Worm (Caenorhabditis elegans) whole organism, L3 larva: Measurements from ENCODE around the gene wrt-5.

Experiments used
- R02D3.7 ChIP-seq: fragments of 150-350 bp; optimal IDR thresholded peaks from 2 replicates; lab custom pipeline; 2014; ENCODE audit warnings: missing biosample characterization, missing genetic modification characterization
- ZK546.5 ChIP-seq: sonication (generic microtip); optimal IDR thresholded peaks from 2 replicates; lab custom pipeline; 2017; ENCODE audit warnings: missing biosample characterization, missing genetic modification characterization
- aly-2 ChIP-seq: fragments of 150-350 bp; optimal IDR thresholded peaks from 2 replicates; lab custom pipeline; 2014; ENCODE audit warnings: missing biosample characterization, missing genetic modification characterization
- ama-1 ChIP-seq: fragments of 150-350 bp; optimal IDR thresholded peaks from 2 replicates; lab custom pipeline; 2018
- ceh-16 ChIP-seq: sonication (generic microtip); optimal IDR thresholded peaks from 2 replicates; lab custom pipeline; 2017; ENCODE audit warnings: missing biosample characterization, missing genetic modification characterization
- ceh-28 ChIP-seq: fragments of 150-350 bp; optimal IDR thresholded peaks from 2 replicates; lab custom pipeline; 2014; ENCODE audit warnings: missing biosample characterization, missing genetic modification reagents, missing genetic modification characterization
- ceh-82 ChIP-seq: fragments of 150-350 bp; optimal IDR thresholded peaks from 2 replicates; lab custom pipeline; 2014; ENCODE audit warnings: missing biosample characterization, missing genetic modification characterization
- ceh-9 ChIP-seq: sonication (generic microtip); optimal IDR thresholded peaks from 2 replicates; lab custom pipeline; 2018; ENCODE audit warnings: missing biosample characterization, missing genetic modification characterization
- daf-12 ChIP-seq: fragments of 150-350 bp; optimal IDR thresholded peaks from 2 replicates; lab custom pipeline; 2014; ENCODE audit warnings: missing biosample characterization, missing genetic modification reagents, missing genetic modification characterization
- egl-27 ChIP-seq: sonication (generic microtip); optimal IDR thresholded peaks from 4 replicates; lab custom pipeline; 2017; ENCODE audit warnings: missing biosample characterization, missing genetic modification reagents, missing genetic modification characterization
- egl-5 ChIP-seq: fragments of 150-350 bp; optimal IDR thresholded peaks from 2 replicates; lab custom pipeline; 2017; ENCODE audit warnings: missing biosample characterization, missing genetic modification reagents, missing genetic modification characterization, inconsistent platforms
- elt-1 ChIP-seq: fragments of 150-350 bp; optimal IDR thresholded peaks from 2 replicates; lab custom pipeline; 2014; ENCODE audit warnings: missing biosample characterization, missing genetic modification characterization
- elt-2 ChIP-seq: sonication (generic microtip); optimal IDR thresholded peaks from 2 replicates; lab custom pipeline; 2016; ENCODE audit warnings: missing genetic modification reagents, mild to moderate bottlenecking, missing genetic modification characterization, missing compliant biosample characterization
- elt-3 ChIP-seq, 3 experiments: fragments of 150-350 bp in 1 of 3; sonication (generic microtip) in 2 of 3; optimal IDR thresholded peaks; 2 replicates in 2 of 3; 4 replicates in 1 of 3; lab custom pipeline; 2014 to 2017; ENCODE audit warnings: missing biosample characterization in 3 of 3, missing genetic modification characterization in 3 of 3
- eor-1 ChIP-seq, 2 experiments: fragments of 150-350 bp; optimal IDR thresholded peaks; 2 replicates each; lab custom pipeline; 2014 to 2018; ENCODE audit warnings: missing biosample characterization in 2 of 2, missing genetic modification characterization in 2 of 2
- fkh-10 ChIP-seq: sonication (generic microtip); optimal IDR thresholded peaks from 2 replicates; lab custom pipeline; 2017; ENCODE audit warnings: missing biosample characterization, missing genetic modification reagents, missing genetic modification characterization
- fkh-2 ChIP-seq: fragments of 150-350 bp; optimal IDR thresholded peaks from 2 replicates; lab custom pipeline; 2014; ENCODE audit warnings: missing biosample characterization, missing genetic modification reagents, missing genetic modification characterization
- fos-1 ChIP-seq: fragments of 150-350 bp; optimal IDR thresholded peaks from 2 replicates; lab custom pipeline; 2014; ENCODE audit warnings: missing biosample characterization, missing genetic modification characterization
- hmg-11 ChIP-seq: sonication (generic microtip); optimal IDR thresholded peaks from 2 replicates; lab custom pipeline; 2016; ENCODE audit warnings: missing genetic modification characterization, missing compliant biosample characterization
- jun-1 ChIP-seq: fragments of 150-350 bp; optimal IDR thresholded peaks from 2 replicates; lab custom pipeline; 2014; ENCODE audit warnings: missing biosample characterization, missing genetic modification reagents, missing genetic modification characterization
- lin-15B ChIP-seq: fragments of 150-350 bp; optimal IDR thresholded peaks from 2 replicates; lab custom pipeline; 2014; ENCODE audit warnings: missing biosample characterization, missing genetic modification characterization
- lin-39 ChIP-seq: fragments of 150-350 bp; optimal IDR thresholded peaks from 2 replicates; lab custom pipeline; 2018; ENCODE audit warnings: missing biosample characterization, missing genetic modification reagents, missing genetic modification characterization
- lsy-12 ChIP-seq: sonication (generic microtip); optimal IDR thresholded peaks from 2 replicates; lab custom pipeline; 2016; ENCODE audit warnings: mild to moderate bottlenecking, missing genetic modification characterization, missing compliant biosample characterization
- mdl-1 ChIP-seq: fragments of 150-350 bp; optimal IDR thresholded peaks from 2 replicates; lab custom pipeline; 2014; ENCODE audit warnings: missing biosample characterization, missing genetic modification characterization
- mml-1 ChIP-seq: fragments of 150-350 bp; sonication (generic microtip); optimal IDR thresholded peaks from 3 replicates; lab custom pipeline; 2014; ENCODE audit warnings: missing biosample characterization, missing genetic modification characterization
- nfya-1 ChIP-seq: sonication (generic microtip); optimal IDR thresholded peaks from 2 replicates; lab custom pipeline; 2017; ENCODE audit warnings: missing genetic modification characterization, mild to moderate bottlenecking, missing compliant biosample characterization, antibody characterized with exemption, moderate library complexity; ENCODE audit not compliant: insufficient read depth
- nhr-11 ChIP-seq: fragments of 150-350 bp; optimal IDR thresholded peaks from 2 replicates; lab custom pipeline; 2014; ENCODE audit warnings: missing biosample characterization, missing genetic modification characterization
- nhr-12 ChIP-seq: fragments of 150-350 bp; optimal IDR thresholded peaks from 2 replicates; lab custom pipeline; 2014; ENCODE audit warnings: missing biosample characterization, missing genetic modification characterization
- nhr-23 ChIP-seq: fragments of 150-350 bp; optimal IDR thresholded peaks from 2 replicates; lab custom pipeline; 2014; ENCODE audit warnings: missing biosample characterization, missing genetic modification reagents, missing genetic modification characterization
- nhr-237 ChIP-seq: fragments of 150-350 bp; optimal IDR thresholded peaks from 2 replicates; lab custom pipeline; 2014; ENCODE audit warnings: missing biosample characterization, missing genetic modification characterization
- nhr-25 ChIP-seq: sonication (generic microtip); optimal IDR thresholded peaks from 2 replicates; lab custom pipeline; 2017; ENCODE audit warnings: missing biosample characterization, missing genetic modification characterization
- nhr-28 ChIP-seq: fragments of 150-350 bp; optimal IDR thresholded peaks from 2 replicates; lab custom pipeline; 2014; ENCODE audit warnings: missing biosample characterization, missing genetic modification characterization
- nhr-43 ChIP-seq: sonication (generic microtip); optimal IDR thresholded peaks from 2 replicates; lab custom pipeline; 2016; ENCODE audit warnings: mild to moderate bottlenecking, missing genetic modification characterization, missing compliant biosample characterization; ENCODE audit not compliant: poor library complexity, severe bottlenecking
- nhr-67 ChIP-seq: fragments of 150-350 bp; optimal IDR thresholded peaks from 2 replicates; lab custom pipeline; 2014; ENCODE audit warnings: missing biosample characterization, missing genetic modification characterization
- nhr-76 ChIP-seq: fragments of 150-350 bp; sonication (generic microtip); optimal IDR thresholded peaks from 5 replicates; lab custom pipeline; 2014; ENCODE audit warnings: missing biosample characterization, missing genetic modification characterization
- nhr-77 ChIP-seq: fragments of 150-350 bp; optimal IDR thresholded peaks from 2 replicates; lab custom pipeline; 2014; ENCODE audit warnings: missing biosample characterization, missing genetic modification characterization
- pha-4 ChIP-seq: fragments of 150-350 bp; optimal IDR thresholded peaks from 2 replicates; lab custom pipeline; 2014; ENCODE audit warnings: missing biosample characterization, missing genetic modification reagents, missing genetic modification characterization
- pqm-1 ChIP-seq: fragments of 150-350 bp; optimal IDR thresholded peaks from 2 replicates; lab custom pipeline; 2017; ENCODE audit warnings: missing biosample characterization, missing genetic modification characterization, inconsistent platforms
- sea-2 ChIP-seq: fragments of 150-350 bp; sonication (generic microtip); optimal IDR thresholded peaks from 4 replicates; lab custom pipeline; 2014; ENCODE audit warnings: missing biosample characterization, missing genetic modification reagents, missing genetic modification characterization
- skn-1 ChIP-seq: fragments of 150-350 bp; optimal IDR thresholded peaks from 2 replicates; lab custom pipeline; 2014; ENCODE audit warnings: missing biosample characterization, missing genetic modification characterization
- snpc-4 ChIP-seq: fragments of 150-350 bp; optimal IDR thresholded peaks from 2 replicates; lab custom pipeline; 2014; ENCODE audit warnings: missing biosample characterization, missing genetic modification characterization
- tbx-2 ChIP-seq: sonication (generic microtip); optimal IDR thresholded peaks from 2 replicates; lab custom pipeline; 2016; ENCODE audit warnings: mild to moderate bottlenecking, missing genetic modification characterization, missing compliant biosample characterization
- unc-39 ChIP-seq: sonication (generic microtip); optimal IDR thresholded peaks from 4 replicates; lab custom pipeline; 2017; ENCODE audit warnings: missing biosample characterization, missing genetic modification characterization
- unc-62 ChIP-seq: fragments of 150-350 bp; sonication (generic microtip); optimal IDR thresholded peaks from 4 replicates; lab custom pipeline; 2014; ENCODE audit warnings: missing biosample characterization, missing genetic modification reagents, missing genetic modification characterization
- zag-1 ChIP-seq: fragments of 150-350 bp; optimal IDR thresholded peaks from 2 replicates; lab custom pipeline; 2014; ENCODE audit warnings: missing biosample characterization, missing genetic modification characterization
- ztf-11 ChIP-seq: fragments of 150-350 bp; optimal IDR thresholded peaks from 2 replicates; lab custom pipeline; 2014; ENCODE audit warnings: missing biosample characterization, missing genetic modification characterization
- ztf-4 ChIP-seq: fragments of 150-350 bp; optimal IDR thresholded peaks from 2 replicates; lab custom pipeline; 2014; ENCODE audit warnings: missing biosample characterization, missing genetic modification characterization

Gene wrt-5

ce11 chrIV:4027106-4027888, 24.1 kb downstream of the wrt-5 start:
- TF ChIP-seq egl-27 (no peak), fkh-2 (tag; lab: Kevin White, UChicago) (no peak), hmg-11 (tag; lab: Kevin White, UChicago) (no peak), jun-1 (tag; lab: Kevin White, UChicago) (peak; percentile 34), nhr-11 (tag; lab: Kevin White, UChicago) (no peak), fkh-10 (GFP tag; lab: Kevin White, UChicago) (no peak), pqm-1 (tag; lab: Kevin White, UChicago) (peak; percentile 4), nhr-23 (tag; lab: Kevin White, UChicago) (no peak), nhr-25 (tag; lab: Kevin White, UChicago) (no peak), elt-1 (no peak), lin-39 (no peak), mdl-1 (tag; lab: Kevin White, UChicago) (no peak), elt-2 (tag; lab: Kevin White, UChicago) (peak; percentile 68), ztf-11 (tag; lab: Kevin White, UChicago) (no peak), fos-1 (no peak), ZK546.5 (tag; lab: Kevin White, UChicago) (no peak)

ce11 chrIV:4025923-4026322, 25.5 kb downstream of the wrt-5 start:
- no peak for TF ChIP-seq elt-3 (tag; optimal IDR thresholded peaks at IDR 0.05; lab: Kevin White, UChicago)
- TF ChIP-seq ceh-82: no peak
- TF ChIP-seq ceh-9 (tag; lab: Kevin White, UChicago): no peak
- peak; percentile 81 for TF ChIP-seq nhr-25 (tag; lab: Kevin White, UChicago)
- no peak for TF ChIP-seq ztf-11 (tag; lab: Kevin White, UChicago)
- TF ChIP-seq nhr-237 (tag; lab: Kevin White, UChicago): no peak
- TF ChIP-seq mml-1: no peak
- TF ChIP-seq snpc-4 (tag; lab: Kevin White, UChicago): peak; percentile 31
- TF ChIP-seq ZK546.5 (tag; lab: Kevin White, UChicago): no peak
- TF ChIP-seq mdl-1 (tag; lab: Kevin White, UChicago): peak; percentile 92
- TF ChIP-seq nfya-1: peak; percentile 76
- TF ChIP-seq elt-1: peak; percentile 3
- TF ChIP-seq aly-2: no peak
- TF ChIP-seq lsy-12 (tag; lab: Kevin White, UChicago): peak; percentile 69
- TF ChIP-seq ceh-16 (tag; lab: Kevin White, UChicago): no peak
- peak; percentile 14 for TF ChIP-seq jun-1 (tag; lab: Kevin White, UChicago)
- peak; percentile 82 for TF ChIP-seq ama-1 (lab: Kevin White, UChicago)
- TF ChIP-seq pqm-1 (tag; lab: Kevin White, UChicago): peak; percentile 35
- TF ChIP-seq nhr-28 (tag; lab: Kevin White, UChicago): no peak
- TF ChIP-seq lin-39: peak; percentile 84
- no peak for TF ChIP-seq eor-1 (tag; optimal IDR thresholded peaks at IDR 0.05; lab: Kevin White, UChicago)
- TF ChIP-seq ztf-4 (tag; lab: Kevin White, UChicago): no peak
- peak; percentile 61 for TF ChIP-seq pha-4 (tag; lab: Kevin White, UChicago)
- TF ChIP-seq elt-2 (tag; lab: Kevin White, UChicago): peak; percentile 32
- peak; percentile 21 for TF ChIP-seq nhr-23 (tag; lab: Kevin White, UChicago)
- no peak for TF ChIP-seq lin-15B (tag; lab: Kevin White, UChicago)
- no peak for TF ChIP-seq R02D3.7 (tag; lab: Kevin White, UChicago)
- TF ChIP-seq hmg-11 (tag; lab: Kevin White, UChicago): no peak
- no peak for TF ChIP-seq nhr-11 (tag; lab: Kevin White, UChicago)
- no peak for TF ChIP-seq nhr-67 (tag; lab: Kevin White, UChicago)
- TF ChIP-seq sea-2 (GFP tag; lab: Kevin White, UChicago): no peak
- TF ChIP-seq tbx-2 (tag; lab: Kevin White, UChicago): no peak
- peak; percentile 83 for TF ChIP-seq nhr-43
- no peak for TF ChIP-seq ceh-28
- no peak for TF ChIP-seq zag-1
- no peak for TF ChIP-seq daf-12 (tag; lab: Kevin White, UChicago)
- TF ChIP-seq unc-62 (GFP tag; lab: Kevin White, UChicago): no peak
- no peak for TF ChIP-seq fkh-10 (GFP tag; lab: Kevin White, UChicago)
- TF ChIP-seq nhr-77 (tag; lab: Kevin White, UChicago): no peak
- no peak for TF ChIP-seq unc-39 (tag; lab: Kevin White, UChicago)
- TF ChIP-seq skn-1 (tag; lab: Kevin White, UChicago): peak; percentile 1
- TF ChIP-seq nhr-12 (tag; lab: Kevin White, UChicago): no peak
- no peak for TF ChIP-seq fos-1
- TF ChIP-seq fkh-2 (tag; lab: Kevin White, UChicago): no peak
- TF ChIP-seq nhr-76 (tag; lab: Kevin White, UChicago): no peak
- no peak for TF ChIP-seq egl-27
- peak; percentile 62 for TF ChIP-seq egl-5 (tag; lab: Kevin White, UChicago)
